Worm (Caenorhabditis elegans) whole organism, young adult: ENCODE results near the gene R160.4.

Experiments used
- B0035.1 ChIP-seq: sonication (generic microtip); optimal IDR thresholded peaks from 2 replicates; lab custom pipeline; 2016; ENCODE audit warnings: missing genetic modification characterization, mild to moderate bottlenecking, missing compliant biosample characterization, missing genotype, missing genetic modification reagents
- T07F8.4 ChIP-seq: sonication (generic microtip); optimal IDR thresholded peaks from 2 replicates; lab custom pipeline; 2016; ENCODE audit warnings: mild to moderate bottlenecking, missing genetic modification characterization, moderate library complexity, missing compliant biosample characterization
- aptf-3 ChIP-seq: fragments of 200-800 bp; sonication (Bioruptor generic); IDR thresholded peaks from 2 replicates; pipeline ENCODE4 v1.3.6; 2022; ENCODE audit warnings: missing genetic modification characterization, missing compliant biosample characterization
- ceh-91 ChIP-seq: fragments of 200-800 bp; sonication (Bioruptor generic); IDR thresholded peaks from 2 replicates; pipeline ENCODE4 v1.3.6; 2022; ENCODE audit warnings: missing genetic modification reagents, missing genetic modification characterization, missing compliant biosample characterization
- dpl-1 ChIP-seq: fragments of 150-350 bp; optimal IDR thresholded peaks from 2 replicates; lab custom pipeline; 2014; ENCODE audit warnings: missing biosample characterization, missing genetic modification reagents, missing genetic modification characterization
- hrde-1 ChIP-seq: sonication (generic microtip); optimal IDR thresholded peaks from 2 replicates; lab custom pipeline; 2016; ENCODE audit warnings: missing genetic modification characterization, mild to moderate bottlenecking, missing compliant biosample characterization, moderate library complexity, missing genotype, missing genetic modification reagents, borderline replicate concordance
- nfyb-1 ChIP-seq: fragments of 200-800 bp; sonication (Bioruptor generic); IDR thresholded peaks from 2 replicates; pipeline ENCODE4 v1.3.6; 2022; ENCODE audit warnings: missing genetic modification reagents, missing genetic modification characterization, missing compliant biosample characterization
- repo-1 ChIP-seq: sonication (generic microtip); optimal IDR thresholded peaks from 2 replicates; lab custom pipeline; 2017; ENCODE audit warnings: mild to moderate bottlenecking, missing genetic modification characterization, missing compliant biosample characterization

DNA sequence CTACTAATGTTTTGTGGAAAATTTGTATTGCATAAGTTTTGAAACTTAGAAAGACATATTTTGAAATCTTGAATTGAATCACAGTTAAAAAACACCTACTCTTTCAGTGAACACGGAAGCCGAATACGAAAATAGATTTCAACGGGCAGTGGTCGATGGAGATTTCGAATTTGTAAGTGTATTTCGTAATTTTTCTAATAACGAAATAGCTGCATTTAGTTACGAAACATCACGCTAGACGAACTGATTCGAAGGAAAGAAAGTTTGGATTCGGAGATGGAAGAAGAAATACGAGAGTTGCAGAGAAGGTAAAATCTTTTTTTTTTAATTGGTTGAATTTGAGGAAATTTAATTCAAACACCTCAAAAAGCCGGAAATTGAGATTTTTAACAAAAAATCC lies 26.0 kb downstream of the R160.4 start:
- no peak for TF ChIP-seq hrde-1 (tag; lab: Kevin White, UChicago)
- no peak for TF ChIP-seq T07F8.4 (tag; lab: Kevin White, UChicago)
- no peak for TF ChIP-seq ceh-91 (GFP tag; lab: Robert Waterston, UW)
- no peak for TF ChIP-seq nfyb-1 (GFP tag; lab: Robert Waterston, UW)
- no peak for TF ChIP-seq aptf-3 (GFP tag; lab: Robert Waterston, UW)
- TF ChIP-seq dpl-1 (GFP tag; lab: Kevin White, UChicago): no peak
- no peak for TF ChIP-seq repo-1
- TF ChIP-seq B0035.1 (tag; lab: Kevin White, UChicago): no peak
